Fruit fly (Drosophila melanogaster) whole organism, embryonic: ENCODE data around the gene dre4.

Source experiments
- CG34224 ChIP-seq: fragments of 200-800 bp; sonication (Bioruptor generic); IDR thresholded peaks from 3 replicates; pipeline ENCODE4 v1.3.6; 2022; ENCODE audit warnings: missing biosample characterization, missing genetic modification characterization; ENCODE audit not compliant: partially characterized antibody
- CG7928 ChIP-seq: fragments of 200-800 bp; sonication (Bioruptor generic); optimal IDR thresholded peaks from 2 replicates; lab custom pipeline; 2017; ENCODE audit warnings: missing biosample characterization, mild to moderate bottlenecking, missing genetic modification characterization
- Tbp ChIP-seq: fragments of >200 bp; optimal IDR thresholded peaks from 2 replicates; lab custom pipeline; 2018; ENCODE audit warnings: missing biosample characterization, missing genetic modification characterization

- no peak for TF ChIP-seq Tbp (GFP tag; lab: Kevin White, UChicago)
- TF ChIP-seq CG34224 (GFP tag; lab: Robert Waterston, UW), result no peak
- no peak for TF ChIP-seq CG7928 (GFP tag; lab: Kevin White, UChicago)
Observed at dm6 chr3L:1880692-1881091, 4.6 kb upstream of the dre4 start.
